Fruit fly (Drosophila melanogaster) ovary, adult (tissue): ENCODE data around the gene tau.

ENCODE experiments used
- CG17801 ChIP-seq: fragments of 200-800 bp; optimal IDR thresholded peaks from 2 replicates; lab custom pipeline; 2019; ENCODE audit warnings: missing biosample characterization, mild to moderate bottlenecking, missing genetic modification characterization, moderate library complexity; ENCODE audit not compliant: partially characterized antibody

tau gene

DNA sequence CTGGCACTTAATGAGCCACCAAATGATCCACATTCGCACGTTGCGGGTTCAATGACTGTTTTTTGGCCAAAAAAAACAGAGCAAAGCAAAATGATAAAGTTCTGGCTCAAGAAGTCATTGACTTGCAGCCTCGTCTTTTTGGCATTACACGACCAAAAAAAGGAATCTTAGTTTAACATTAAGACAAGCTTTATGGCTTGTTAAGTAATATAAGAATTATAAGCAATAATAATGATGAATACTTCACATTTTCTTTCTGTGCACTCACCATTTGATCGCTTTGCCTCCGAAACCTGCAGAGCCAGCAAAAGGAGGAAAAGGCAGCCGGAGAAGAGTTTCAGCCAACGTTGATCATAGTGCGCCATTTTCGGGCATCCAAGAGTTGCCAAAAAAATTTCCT, 63.6 kb downstream of the tau start:
- no peak for TF ChIP-seq CG17801
